Worm (Caenorhabditis elegans) whole organism, mixed stage, embryonic: ENCODE measurements around the gene T22F3.7.
"Not testable (repeated sequence)": the region's sequence is repeated elsewhere in the genome, so short reads cannot be mapped to it uniquely, and the experiment has no call there.

Experiments
- M03D4.4 ChIP-seq: sonication (generic microtip); optimal IDR thresholded peaks from 2 replicates; lab custom pipeline; 2017; ENCODE audit warnings: mild to moderate bottlenecking, missing genetic modification characterization, missing compliant biosample characterization
- bed-3 ChIP-seq: fragments of 200-800 bp; sonication (Bioruptor generic); optimal IDR thresholded peaks from 3 replicates; lab custom pipeline; 2018; ENCODE audit warnings: mild to moderate bottlenecking, missing genetic modification characterization, moderate library complexity, missing compliant biosample characterization
- blmp-1 ChIP-seq: fragments of 150-350 bp; optimal IDR thresholded peaks from 2 replicates; lab custom pipeline; 2014; ENCODE audit warnings: missing biosample characterization, missing genetic modification characterization
- ceh-39 ChIP-seq: fragments of 150-350 bp; optimal IDR thresholded peaks from 2 replicates; lab custom pipeline; 2014; ENCODE audit warnings: missing biosample characterization, missing genetic modification characterization
- ceh-43 ChIP-seq: fragments of 200-800 bp; sonication (Bioruptor generic); optimal IDR thresholded peaks from 2 replicates; lab custom pipeline; 2018; ENCODE audit warnings: mild to moderate bottlenecking, missing genetic modification characterization, moderate library complexity, missing compliant biosample characterization
- ceh-83 ChIP-seq: fragments of 200-800 bp; sonication (Bioruptor generic); optimal IDR thresholded peaks from 2 replicates; lab custom pipeline; 2018; ENCODE audit warnings: mild to moderate bottlenecking, missing genetic modification characterization, missing compliant biosample characterization
- ces-1 ChIP-seq: fragments of 150-350 bp; optimal IDR thresholded peaks from 2 replicates; lab custom pipeline; 2014; ENCODE audit warnings: missing biosample characterization, missing genetic modification reagents, missing genetic modification characterization
- cnd-1 ChIP-seq: fragments of 200-800 bp; sonication (Bioruptor generic); optimal IDR thresholded peaks from 2 replicates; lab custom pipeline; 2018; ENCODE audit warnings: mild to moderate bottlenecking, missing genetic modification characterization, missing compliant biosample characterization
- drap-1 ChIP-seq: fragments of 200-800 bp; sonication (Bioruptor generic); optimal IDR thresholded peaks from 3 replicates; lab custom pipeline; 2018; ENCODE audit warnings: mild to moderate bottlenecking, missing genetic modification characterization, missing compliant biosample characterization
- elt-1 ChIP-seq: sonication (generic microtip); optimal IDR thresholded peaks from 2 replicates; lab custom pipeline; 2017; ENCODE audit warnings: missing genetic modification characterization, mild to moderate bottlenecking, missing compliant biosample characterization, antibody characterized with exemption, moderate library complexity, borderline replicate concordance; ENCODE audit not compliant: insufficient read depth
- elt-3 ChIP-seq: fragments of 150-350 bp; optimal IDR thresholded peaks from 2 replicates; lab custom pipeline; 2014; ENCODE audit warnings: missing biosample characterization, missing genetic modification characterization
- flh-1 ChIP-seq: fragments of 200-800 bp; sonication (Bioruptor generic); optimal IDR thresholded peaks from 2 replicates; lab custom pipeline; 2018; ENCODE audit warnings: mild to moderate bottlenecking, missing genetic modification characterization, moderate library complexity, missing compliant biosample characterization
- ham-2 ChIP-seq: fragments of 200-800 bp; sonication (Bioruptor generic); optimal IDR thresholded peaks from 2 replicates; lab custom pipeline; 2018; ENCODE audit warnings: mild to moderate bottlenecking, missing genetic modification characterization, missing compliant biosample characterization
- hlh-1 ChIP-seq: fragments of 150-350 bp; optimal IDR thresholded peaks from 2 replicates; lab custom pipeline; 2014; ENCODE audit warnings: missing biosample characterization, missing genetic modification reagents, missing genetic modification characterization
- lin-32 ChIP-seq: fragments of 200-800 bp; sonication (Bioruptor generic); optimal IDR thresholded peaks from 2 replicates; lab custom pipeline; 2018; ENCODE audit warnings: mild to moderate bottlenecking, missing genetic modification characterization, missing compliant biosample characterization
- lsy-2 ChIP-seq: fragments of 150-350 bp; optimal IDR thresholded peaks from 2 replicates; lab custom pipeline; 2014; ENCODE audit warnings: missing biosample characterization, missing genetic modification characterization
- mab-5 ChIP-seq: fragments of 150-350 bp; optimal IDR thresholded peaks from 2 replicates; lab custom pipeline; 2014; ENCODE audit warnings: missing biosample characterization, missing genetic modification characterization
- mep-1 ChIP-seq: fragments of 150-350 bp; optimal IDR thresholded peaks from 2 replicates; lab custom pipeline; 2017; ENCODE audit warnings: missing biosample characterization, missing genetic modification reagents, missing genetic modification characterization, inconsistent platforms
- mls-2 ChIP-seq: sonication (generic microtip); optimal IDR thresholded peaks from 2 replicates; lab custom pipeline; 2016; ENCODE audit warnings: mild to moderate bottlenecking, missing genetic modification characterization, moderate library complexity, missing compliant biosample characterization
- nhr-12 ChIP-seq: fragments of 150-350 bp; optimal IDR thresholded peaks from 2 replicates; lab custom pipeline; 2014; ENCODE audit warnings: missing biosample characterization, missing genetic modification characterization
- nhr-237 ChIP-seq: fragments of 150-350 bp; optimal IDR thresholded peaks from 2 replicates; lab custom pipeline; 2014; ENCODE audit warnings: missing biosample characterization, missing genetic modification characterization
- nhr-28 ChIP-seq: fragments of 150-350 bp; optimal IDR thresholded peaks from 2 replicates; lab custom pipeline; 2014; ENCODE audit warnings: missing biosample characterization, missing genetic modification characterization
- nhr-76 ChIP-seq: sonication (generic microtip); optimal IDR thresholded peaks from 2 replicates; lab custom pipeline; 2017; ENCODE audit warnings: missing biosample characterization, missing genetic modification characterization
- sem-2 ChIP-seq: fragments of 200-800 bp; sonication (Bioruptor generic); optimal IDR thresholded peaks from 2 replicates; lab custom pipeline; 2018; ENCODE audit warnings: mild to moderate bottlenecking, missing genetic modification characterization, missing compliant biosample characterization
- sptf-1 ChIP-seq: sonication (generic microtip); optimal IDR thresholded peaks from 2 replicates; lab custom pipeline; 2017; ENCODE audit warnings: mild to moderate bottlenecking, missing genetic modification characterization, moderate library complexity, missing compliant biosample characterization
- tbx-8 ChIP-seq: fragments of 200-800 bp; sonication (Bioruptor generic); optimal IDR thresholded peaks from 2 replicates; lab custom pipeline; 2018; ENCODE audit warnings: mild to moderate bottlenecking, missing genetic modification characterization, moderate library complexity, missing compliant biosample characterization
- unc-120 ChIP-seq: sonication (generic microtip); optimal IDR thresholded peaks from 2 replicates; lab custom pipeline; 2017; ENCODE audit warnings: missing genetic modification characterization, missing compliant biosample characterization; ENCODE audit not compliant: poor library complexity, severe bottlenecking
- unc-39 ChIP-seq: fragments of 150-350 bp; optimal IDR thresholded peaks from 2 replicates; lab custom pipeline; 2014; ENCODE audit warnings: missing biosample characterization, missing genetic modification characterization
- unc-62 ChIP-seq: fragments of 150-350 bp; optimal IDR thresholded peaks from 2 replicates; lab custom pipeline; 2014; ENCODE audit warnings: missing biosample characterization, missing genetic modification reagents, missing genetic modification characterization
- zip-8 ChIP-seq: fragments of 150-350 bp; optimal IDR thresholded peaks from 2 replicates; lab custom pipeline; 2014; ENCODE audit warnings: missing biosample characterization, missing genetic modification characterization

The T22F3.7 gene

ce11 chrV:3633041-3633440, 32.6 kb upstream of the T22F3.7 start, which contains the start of gene F59B1.2:
F59B1.2 (plus strand) TSS chrV:3633341.
- TF ChIP-seq unc-62 (no peak), bed-3 (no peak), mab-5 (tag; lab: Kevin White, UChicago) (no peak), mep-1 (tag; lab: Kevin White, UChicago) (no peak), flh-1 (no peak), elt-3 (tag; lab: Kevin White, UChicago) (no peak)

ce11 chrV:3632249-3633030, 32.0 kb upstream of the T22F3.7 start:
- TF ChIP-seq tbx-8 (GFP tag; lab: Kevin White, UChicago): no peak
- TF ChIP-seq ceh-39 (tag; lab: Kevin White, UChicago): no peak
- no peak for TF ChIP-seq zip-8
- TF ChIP-seq mab-5 (tag; lab: Kevin White, UChicago): no peak
- no peak for TF ChIP-seq ces-1 (GFP tag; lab: Kevin White, UChicago)
- TF ChIP-seq M03D4.4 (tag; lab: Kevin White, UChicago): no peak
- no peak for TF ChIP-seq drap-1
- no peak for TF ChIP-seq elt-3 (tag; lab: Kevin White, UChicago)
- no peak for TF ChIP-seq sem-2 (GFP tag; lab: Kevin White, UChicago)
- TF ChIP-seq ceh-43 (GFP tag; lab: Kevin White, UChicago): no peak
- no peak for TF ChIP-seq cnd-1 (tag; lab: Kevin White, UChicago)
- TF ChIP-seq lin-32: no peak
- TF ChIP-seq bed-3: no peak
- TF ChIP-seq mep-1 (tag; lab: Kevin White, UChicago): no peak
- TF ChIP-seq, all 35 proteins: peak for 0

- TF ChIP-seq ceh-39 (tag; lab: Kevin White, UChicago): no peak
- TF ChIP-seq sptf-1 (tag; lab: Kevin White, UChicago): no peak
- no peak for TF ChIP-seq nhr-237 (tag; lab: Kevin White, UChicago)
- TF ChIP-seq flh-1: no peak
- no peak for TF ChIP-seq unc-62
- TF ChIP-seq mls-2 (tag; lab: Kevin White, UChicago): no peak
- TF ChIP-seq nhr-12 (tag; lab: Kevin White, UChicago): no peak
- TF ChIP-seq unc-120 (tag; lab: Kevin White, UChicago): no peak
- TF ChIP-seq ces-1 (GFP tag; lab: Kevin White, UChicago): no peak
- TF ChIP-seq elt-1 (tag; lab: Kevin White, UChicago): no peak
- no peak for TF ChIP-seq tbx-8 (GFP tag; lab: Kevin White, UChicago)
- TF ChIP-seq cnd-1 (tag; lab: Kevin White, UChicago): no peak
Observed at ce11 chrV:3631591-3631990, 31.1 kb upstream of the T22F3.7 start, which contains the start of gene F59B1.6. F59B1.6 (minus strand) TSS chrV:3631691.

- TF ChIP-seq ham-2 (no peak), tbx-8 (GFP tag; lab: Kevin White, UChicago) (no peak), lin-32 (no peak), unc-62 (no peak), flh-1 (no peak)
Observed at ce11 chrV:3626944-3627343, 26.5 kb upstream of the T22F3.7 start, which contains the start of gene F59B1.4. F59B1.4 (minus strand) TSS chrV:3627044.

DNA sequence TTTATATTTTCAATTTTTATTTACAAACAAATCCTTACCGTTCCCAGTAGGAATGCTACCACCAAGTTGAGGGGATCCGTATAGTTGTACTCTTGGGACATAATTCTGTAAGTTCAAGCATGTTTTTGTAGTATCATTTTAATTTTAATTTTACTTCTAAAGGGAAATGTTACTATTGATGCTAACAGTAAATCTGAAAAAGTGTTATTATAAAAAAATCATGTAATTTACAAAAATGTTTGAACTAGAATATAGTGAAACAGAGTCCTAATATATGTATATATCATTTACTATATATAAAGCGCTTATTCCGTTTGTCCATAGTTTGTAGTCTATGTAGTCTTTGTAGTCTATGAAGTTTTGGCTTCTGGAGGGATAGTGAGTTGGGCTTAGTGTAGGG, 20.1 kb upstream of the T22F3.7 start, which contains the start of gene srx-93:
Gene srx-93, minus strand, starts transcription at position 101 of the 400 bp plus-strand sequence.
- not testable (repeated sequence) for TF ChIP-seq mls-2 (tag; lab: Kevin White, UChicago); sptf-1 (tag; lab: Kevin White, UChicago); lin-32

DNA sequence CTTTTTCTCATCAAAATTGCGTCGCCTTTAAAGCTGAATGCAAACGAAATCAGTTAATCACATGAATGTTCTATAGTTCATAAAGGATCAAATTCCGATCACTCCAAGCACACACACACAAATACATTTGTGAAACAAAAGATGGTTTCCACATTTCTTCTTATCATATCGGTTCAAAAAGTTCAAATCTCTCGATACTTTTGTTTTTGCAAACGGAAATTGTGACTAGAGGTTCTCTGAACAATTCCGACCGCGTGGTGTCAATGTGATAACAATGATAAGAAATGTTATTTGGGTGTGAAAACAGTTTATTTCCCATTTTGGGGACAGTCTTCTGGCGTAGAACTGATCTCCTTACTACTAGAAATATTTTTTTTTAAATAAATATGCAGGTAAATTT, 16.4 kb upstream of the T22F3.7 start:
- no peak for TF ChIP-seq unc-120 (tag; lab: Kevin White, UChicago)

DNA sequence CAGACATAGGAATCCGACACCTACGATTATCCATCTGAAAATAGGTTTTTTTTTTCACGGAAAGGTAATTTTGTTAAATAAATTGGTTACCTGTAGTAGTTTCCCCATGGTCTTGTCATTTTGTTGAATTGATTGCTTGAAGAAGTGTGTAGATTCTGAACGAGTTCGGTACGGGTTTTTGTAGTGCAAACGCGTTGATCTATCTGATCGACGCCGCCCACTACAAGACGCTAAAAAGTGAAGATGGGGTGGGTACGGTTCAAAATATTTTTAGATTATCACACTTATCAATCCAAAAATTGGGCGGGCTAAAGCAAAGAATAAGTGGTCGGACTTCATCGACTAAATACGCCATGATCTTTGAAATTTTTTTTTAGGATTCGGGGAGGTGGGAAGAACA, 13.9 kb upstream of the T22F3.7 start, which contains the start of gene T22F3.11:
Gene T22F3.11, minus strand, starts transcription at position 157 of the 400 bp plus-strand sequence.
- TF ChIP-seq ceh-83 (GFP tag; lab: Kevin White, UChicago) (no peak), mls-2 (tag; lab: Kevin White, UChicago) (no peak), nhr-28 (tag; lab: Kevin White, UChicago) (no peak), sptf-1 (tag; lab: Kevin White, UChicago) (no peak), M03D4.4 (tag; lab: Kevin White, UChicago) (no peak), drap-1 (no peak), hlh-1 (tag; lab: Kevin White, UChicago) (no peak), zip-8 (no peak), nhr-76 (tag; lab: Kevin White, UChicago) (no peak), lsy-2 (tag; lab: Kevin White, UChicago) (no peak), nhr-237 (tag; lab: Kevin White, UChicago) (no peak), blmp-1 (tag; lab: Kevin White, UChicago) (no peak), bed-3 (no peak), unc-39 (tag; lab: Kevin White, UChicago) (no peak)
